Fruit fly (Drosophila melanogaster) whole organism, embryonic: ENCODE data around the gene lark.

Experiments used
- Adf1 ChIP-seq: fragments of 200-800 bp; sonication (Bioruptor generic); IDR thresholded peaks from 2 replicates; pipeline ENCODE4 v1.3.6; 2022; ENCODE audit warnings: missing biosample characterization, missing genetic modification characterization
- Atf-2 ChIP-seq: fragments of 200-800 bp; sonication (Bioruptor generic); optimal IDR thresholded peaks from 2 replicates; lab custom pipeline; 2016; ENCODE audit warnings: missing biosample characterization, missing genetic modification characterization
- CG10267 ChIP-seq: fragments of 200-800 bp; sonication (Bioruptor generic); optimal IDR thresholded peaks from 2 replicates; lab custom pipeline; 2018; ENCODE audit warnings: missing biosample characterization, mild to moderate bottlenecking, missing genetic modification characterization, moderate library complexity
- CG11456 ChIP-seq: fragments of 200-800 bp; sonication (Bioruptor generic); IDR thresholded peaks from 3 replicates; pipeline ENCODE4 v1.3.6; 2022; ENCODE audit warnings: missing biosample characterization, missing genetic modification characterization
- CG14441 ChIP-seq: fragments of 200-800 bp; sonication (Bioruptor generic); IDR thresholded peaks from 2 replicates; pipeline ENCODE4 v1.3.6; 2022; ENCODE audit warnings: missing biosample characterization, missing genetic modification characterization
- CG16779 ChIP-seq: fragments of 200-800 bp; sonication (Bioruptor generic); IDR thresholded peaks from 2 replicates; pipeline ENCODE4 v1.3.6; 2022; ENCODE audit warnings: missing biosample characterization, missing genetic modification characterization
- CG17385 ChIP-seq: fragments of 200-800 bp; sonication (Bioruptor generic); optimal IDR thresholded peaks from 3 replicates; lab custom pipeline; 2018; ENCODE audit warnings: missing biosample characterization, mild to moderate bottlenecking, missing genetic modification characterization
- CG18764 ChIP-seq: fragments of 200-800 bp; sonication (Bioruptor generic); optimal IDR thresholded peaks from 3 replicates; lab custom pipeline; 2016; ENCODE audit warnings: missing biosample characterization, missing genetic modification characterization
- CG30431 ChIP-seq: fragments of 200-800 bp; sonication (Bioruptor generic); optimal IDR thresholded peaks from 2 replicates; lab custom pipeline; 2017; ENCODE audit warnings: missing biosample characterization, missing genetic modification characterization
- CG4282 ChIP-seq: fragments of 200-800 bp; sonication (Bioruptor generic); optimal IDR thresholded peaks from 2 replicates; lab custom pipeline; 2016; ENCODE audit warnings: missing biosample characterization, missing genetic modification characterization
- CG6683 ChIP-seq: fragments of 200-800 bp; sonication (Bioruptor generic); optimal IDR thresholded peaks from 2 replicates; lab custom pipeline; 2017; ENCODE audit warnings: missing biosample characterization, mild to moderate bottlenecking, missing genetic modification characterization, missing genetic modification reagents
- CG6689 ChIP-seq: fragments of 200-800 bp; sonication (Bioruptor generic); IDR thresholded peaks from 2 replicates; pipeline ENCODE4 v1.3.6; 2022; ENCODE audit warnings: missing biosample characterization, missing genetic modification characterization
- CG7556 ChIP-seq: fragments of 200-800 bp; sonication (Bioruptor generic); optimal IDR thresholded peaks from 2 replicates; lab custom pipeline; 2017; ENCODE audit warnings: missing biosample characterization, mild to moderate bottlenecking, missing genetic modification characterization
- CG8290 ChIP-seq, 3 experiments: fragments of 200-800 bp; sonication (Bioruptor generic); optimal IDR thresholded peaks; 2 replicates each; lab custom pipeline; 2016 to 2019; ENCODE audit warnings: missing biosample characterization in 3 of 3, missing genetic modification characterization in 3 of 3, mild to moderate bottlenecking in 2 of 3, moderate library complexity in 1 of 3
- D19B ChIP-seq: fragments of 200-800 bp; sonication (Bioruptor generic); optimal IDR thresholded peaks from 2 replicates; lab custom pipeline; 2017; ENCODE audit warnings: missing biosample characterization, mild to moderate bottlenecking, missing genetic modification characterization
- Gug ChIP-seq: fragments of 200-800 bp; sonication (Bioruptor generic); IDR thresholded peaks from 4 replicates; pipeline ENCODE4 v1.3.6; 2022; ENCODE audit warnings: missing biosample characterization, missing genetic modification characterization
- Hey ChIP-seq: fragments of 200-800 bp; sonication (Bioruptor generic); optimal IDR thresholded peaks from 3 replicates; lab custom pipeline; 2018; ENCODE audit warnings: missing biosample characterization, mild to moderate bottlenecking, missing genetic modification characterization
- HmgD ChIP-seq: fragments of 200-800 bp; sonication (Bioruptor generic); optimal IDR thresholded peaks from 3 replicates; lab custom pipeline; 2016; ENCODE audit warnings: missing biosample characterization, missing genetic modification characterization
- MTF-1 ChIP-seq: fragments of 200-800 bp; sonication (Bioruptor generic); optimal IDR thresholded peaks from 2 replicates; lab custom pipeline; 2018; ENCODE audit warnings: missing biosample characterization, mild to moderate bottlenecking, missing genetic modification characterization, borderline replicate concordance
- Max ChIP-seq: fragments of 200-800 bp; sonication (Bioruptor generic); optimal IDR thresholded peaks from 2 replicates; lab custom pipeline; 2016; ENCODE audit warnings: missing biosample characterization, mild to moderate bottlenecking, missing genetic modification characterization
- Mes4 ChIP-seq: fragments of 200-800 bp; sonication (Bioruptor generic); optimal IDR thresholded peaks from 2 replicates; lab custom pipeline; 2016; ENCODE audit warnings: missing biosample characterization, missing genetic modification characterization
- NK7.1 ChIP-seq: fragments of 200-800 bp; sonication (Bioruptor generic); optimal IDR thresholded peaks from 3 replicates; lab custom pipeline; 2016; ENCODE audit warnings: missing biosample characterization, missing genetic modification characterization
- Nf-YC ChIP-seq: fragments of 200-800 bp; optimal IDR thresholded peaks from 3 replicates; lab custom pipeline; 2019; ENCODE audit warnings: missing biosample characterization, mild to moderate bottlenecking, missing genetic modification characterization, moderate library complexity
- Ptx1 ChIP-seq: fragments of 200-800 bp; sonication (Bioruptor generic); IDR thresholded peaks from 2 replicates; pipeline ENCODE4 v1.3.6; 2022; ENCODE audit warnings: missing biosample characterization, missing genetic modification characterization
- Scr ChIP-seq: fragments of 200-800 bp; sonication (Bioruptor generic); IDR thresholded peaks from 2 replicates; pipeline ENCODE4 v1.3.6; 2022; ENCODE audit warnings: missing biosample characterization, missing genetic modification characterization; ENCODE audit not compliant: partially characterized antibody
- Taf1 ChIP-seq: fragments of 200-800 bp; sonication (Bioruptor generic); IDR thresholded peaks from 2 replicates; pipeline ENCODE4 v1.3.6; 2022; ENCODE audit warnings: missing biosample characterization, missing genetic modification characterization
- Xrp1 ChIP-seq: fragments of 200-800 bp; sonication (Bioruptor generic); IDR thresholded peaks from 2 replicates; pipeline ENCODE4 v1.3.6; 2022; ENCODE audit warnings: missing biosample characterization, missing genetic modification characterization
- YL-1 ChIP-seq: fragments of 200-800 bp; sonication (Bioruptor generic); optimal IDR thresholded peaks from 3 replicates; lab custom pipeline; 2017; ENCODE audit warnings: missing biosample characterization, mild to moderate bottlenecking, missing genetic modification characterization
- ab ChIP-seq: fragments of 200-800 bp; sonication (Bioruptor generic); optimal IDR thresholded peaks from 2 replicates; lab custom pipeline; 2016; ENCODE audit warnings: missing biosample characterization, missing genetic modification characterization
- ara ChIP-seq: fragments of 200-800 bp; sonication (Bioruptor generic); IDR thresholded peaks from 2 replicates; pipeline ENCODE4 v1.3.6; 2022; ENCODE audit warnings: missing biosample characterization, missing genetic modification characterization
- br ChIP-seq: fragments of >200 bp; optimal IDR thresholded peaks from 2 replicates; lab custom pipeline; 2017
- btn ChIP-seq: fragments of 200-800 bp; sonication (Bioruptor generic); optimal IDR thresholded peaks from 2 replicates; lab custom pipeline; 2016; ENCODE audit warnings: missing biosample characterization, missing genetic modification characterization
- crol ChIP-seq: fragments of 200-800 bp; sonication (Bioruptor generic); IDR thresholded peaks from 2 replicates; pipeline ENCODE4 v1.3.6; 2022; ENCODE audit warnings: missing biosample characterization, missing genetic modification characterization
- dm ChIP-seq: fragments of 200-800 bp; sonication (Bioruptor generic); optimal IDR thresholded peaks from 3 replicates; lab custom pipeline; 2016; ENCODE audit warnings: missing biosample characterization, missing genetic modification characterization
- dmrt11E ChIP-seq: fragments of 200-800 bp; sonication (Bioruptor generic); optimal IDR thresholded peaks from 3 replicates; lab custom pipeline; 2018; ENCODE audit warnings: missing biosample characterization, mild to moderate bottlenecking, missing genetic modification characterization, moderate library complexity
- ems ChIP-seq: fragments of 200-800 bp; sonication (Bioruptor generic); optimal IDR thresholded peaks from 3 replicates; lab custom pipeline; 2016; ENCODE audit warnings: missing biosample characterization, missing genetic modification characterization
- fd3F ChIP-seq: fragments of 200-800 bp; sonication (Bioruptor generic); optimal IDR thresholded peaks from 2 replicates; lab custom pipeline; 2018; ENCODE audit warnings: missing biosample characterization, mild to moderate bottlenecking, missing genetic modification characterization, moderate library complexity
- her ChIP-seq: fragments of 200-800 bp; sonication (Bioruptor generic); optimal IDR thresholded peaks from 2 replicates; lab custom pipeline; 2016; ENCODE audit warnings: missing biosample characterization, missing genetic modification characterization
- insv ChIP-seq, 2 experiments: fragments of 200-800 bp; sonication (Bioruptor generic); optimal IDR thresholded peaks; 3 replicates each; lab custom pipeline; 2016 to 2018; ENCODE audit warnings: missing biosample characterization in 2 of 2, missing genetic modification characterization in 2 of 2
- jing ChIP-seq: fragments of 200-800 bp; sonication (Bioruptor generic); optimal IDR thresholded peaks from 2 replicates; lab custom pipeline; 2018; ENCODE audit warnings: missing biosample characterization, mild to moderate bottlenecking, missing genetic modification characterization
- lbe ChIP-seq: fragments of 200-800 bp; sonication (Bioruptor generic); optimal IDR thresholded peaks from 2 replicates; lab custom pipeline; 2016; ENCODE audit warnings: missing biosample characterization, mild to moderate bottlenecking, missing genetic modification characterization
- onecut ChIP-seq: fragments of 200-800 bp; sonication (Bioruptor generic); IDR thresholded peaks from 2 replicates; pipeline ENCODE4 v1.3.6; 2022; ENCODE audit warnings: missing biosample characterization, missing genetic modification characterization
- pum ChIP-seq: fragments of 200-800 bp; sonication (Bioruptor generic); optimal IDR thresholded peaks from 2 replicates; lab custom pipeline; 2016; ENCODE audit warnings: missing biosample characterization, missing genetic modification characterization
- pzg ChIP-seq: fragments of 200-800 bp; sonication (Bioruptor generic); optimal IDR thresholded peaks from 3 replicates; lab custom pipeline; 2018; ENCODE audit warnings: missing biosample characterization, mild to moderate bottlenecking, missing genetic modification characterization, moderate library complexity
- ro ChIP-seq: fragments of 200-800 bp; sonication (Bioruptor generic); IDR thresholded peaks from 2 replicates; pipeline ENCODE4 v1.3.6; 2022; ENCODE audit warnings: missing biosample characterization, missing genetic modification characterization
- slp2 ChIP-seq: fragments of 200-800 bp; sonication (Bioruptor generic); optimal IDR thresholded peaks from 2 replicates; lab custom pipeline; 2016; ENCODE audit warnings: missing biosample characterization, missing genetic modification characterization
- sqz ChIP-seq: fragments of 200-800 bp; sonication (Bioruptor generic); optimal IDR thresholded peaks from 3 replicates; lab custom pipeline; 2018; ENCODE audit warnings: missing biosample characterization, mild to moderate bottlenecking, missing genetic modification characterization
- tap ChIP-seq: fragments of 200-800 bp; optimal IDR thresholded peaks from 3 replicates; lab custom pipeline; 2019; ENCODE audit warnings: missing biosample characterization, mild to moderate bottlenecking, missing genetic modification characterization, moderate library complexity
- tgo ChIP-seq: fragments of 200-800 bp; sonication (Bioruptor generic); IDR thresholded peaks from 3 replicates; pipeline ENCODE4 v1.3.6; 2022; ENCODE audit warnings: missing biosample characterization, missing genetic modification characterization
- tna ChIP-seq: fragments of 200-800 bp; sonication (Bioruptor generic); IDR thresholded peaks from 2 replicates; pipeline ENCODE4 v1.3.6; 2022; ENCODE audit warnings: missing biosample characterization, missing genetic modification characterization; ENCODE audit not compliant: partially characterized antibody
- trem ChIP-seq: fragments of 200-800 bp; optimal IDR thresholded peaks from 3 replicates; lab custom pipeline; 2019; ENCODE audit warnings: missing biosample characterization, mild to moderate bottlenecking, missing genetic modification characterization, moderate library complexity
- trh ChIP-seq: fragments of 200-800 bp; sonication (Bioruptor generic); optimal IDR thresholded peaks from 2 replicates; lab custom pipeline; 2016; ENCODE audit warnings: missing biosample characterization, missing genetic modification characterization

The lark gene

dm6 chr3L:7323348-7323747, 15.7 kb upstream of the lark start, which contains the start of the genes RhoGEF4 and Rint1 (continued):
- TF ChIP-seq lbe (GFP tag; lab: Kevin White, UChicago) (no peak), ab (peak; percentile 22), trem (tag; lab: Kevin White, UChicago) (peak; percentile 82), Taf1 (GFP tag; lab: Robert Waterston, UW) (peak; percentile 61; the same call in 1 of the 2 replicates), D19B (GFP tag; lab: Kevin White, UChicago) (no peak), Nf-YC (tag; lab: Kevin White, UChicago) (no peak), CG6683 (GFP tag; lab: Kevin White, UChicago) (peak; percentile 0), Ptx1 (GFP tag; lab: Robert Waterston, UW) (peak; percentile 86), her (GFP tag; lab: Kevin White, UChicago) (no peak), pum (GFP tag; lab: Kevin White, UChicago) (peak; percentile 52), NK7.1 (GFP tag; lab: Kevin White, UChicago) (no peak), CG11456 (GFP tag; lab: Robert Waterston, UW) (peak; percentile 64), Max (GFP tag; lab: Kevin White, UChicago) (peak; percentile 70), dmrt11E (tag; lab: Kevin White, UChicago) (peak; percentile 71), btn (no peak), fd3F (GFP tag; lab: Kevin White, UChicago) (peak; percentile 43), MTF-1 (GFP tag; lab: Kevin White, UChicago) (no peak), ara (GFP tag; lab: Robert Waterston, UW) (peak; percentile 73), CG14441 (GFP tag; lab: Robert Waterston, UW) (peak; percentile 79), Hey (tag; lab: Kevin White, UChicago) (no peak), CG4282 (no peak), Scr (GFP tag; lab: Robert Waterston, UW) (peak; percentile 21; the same call in 1 of the 2 replicates), HmgD (GFP tag; lab: Kevin White, UChicago) (no peak), CG7556 (GFP tag; lab: Kevin White, UChicago) (peak; percentile 56), ems (GFP tag; lab: Kevin White, UChicago) (no peak), sqz (GFP tag; lab: Kevin White, UChicago) (peak; percentile 70), trh (GFP tag; lab: Kevin White, UChicago) (no peak), dm (peak; percentile 37), ro (GFP tag; lab: Robert Waterston, UW) (peak; percentile 34; the same call in 1 of the 2 replicates), Adf1 (GFP tag; lab: Robert Waterston, UW) (peak; percentile 60), crol (no peak), tap (peak; percentile 39), Gug (peak; percentile 85), CG30431 (GFP tag; lab: Kevin White, UChicago) (peak; percentile 61), Atf-2 (no peak), YL-1 (GFP tag; lab: Kevin White, UChicago) (peak; percentile 69), CG18764 (GFP tag; lab: Kevin White, UChicago) (peak; percentile 49), tgo (GFP tag; lab: Robert Waterston, UW) (peak; percentile 77), Mes4 (GFP tag; lab: Kevin White, UChicago) (peak; percentile 8), br (no peak), pzg (GFP tag; lab: Kevin White, UChicago) (peak; percentile 80), onecut (GFP tag; lab: Robert Waterston, UW) (no peak), Xrp1 (GFP tag; lab: Robert Waterston, UW) (peak; percentile 72), CG10267 (peak; percentile 73), CG17385 (GFP tag; lab: Kevin White, UChicago) (no peak), tna (GFP tag; lab: Robert Waterston, UW) (no peak), jing (GFP tag; lab: Kevin White, UChicago) (no peak), slp2 (GFP tag; lab: Kevin White, UChicago) (no peak), CG16779 (GFP tag; lab: Robert Waterston, UW) (no peak), CG8290 (GFP tag; optimal IDR thresholded peaks at IDR 0.05; lab: Kevin White, UChicago) (peak; percentile 75), CG8290 (tag; optimal IDR thresholded peaks at IDR 0.05; lab: Kevin White, UChicago) (peak in 1 of 2 experiments; percentile 67), CG6689 (peak; percentile 76), insv (GFP tag; optimal IDR thresholded peaks at IDR 0.05; lab: Kevin White, UChicago) (no peak)
